Worm (Caenorhabditis elegans): Measurements from ENCODE around the gene paa-1.

paa-1 gene

DNA sequence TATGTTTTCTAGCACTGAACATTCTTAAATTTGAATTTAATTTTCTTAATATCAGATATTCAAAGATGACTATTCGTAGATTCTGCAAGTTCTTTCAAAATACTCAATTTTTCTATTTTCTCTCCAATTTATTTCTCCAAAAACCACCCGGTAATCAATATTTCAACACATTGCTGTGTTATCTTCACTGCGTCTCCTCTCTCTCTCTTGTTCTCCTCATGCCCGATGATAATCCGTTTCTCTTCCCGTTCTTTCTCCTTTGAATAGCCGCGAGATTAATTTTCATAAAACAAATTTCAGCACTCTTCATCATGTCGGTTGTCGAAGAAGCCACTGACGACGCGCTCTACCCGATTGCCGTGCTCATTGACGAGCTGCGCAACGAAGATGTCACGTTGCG lies at the start of gene paa-1:
paa-1 (plus strand) TSS at position 301 of the 400 bp plus-strand sequence.
- no peak for TF ChIP-seq nhr-237 (tag; optimal IDR thresholded peaks at IDR 0.05)
- no peak for TF ChIP-seq peb-1 (tag; optimal IDR thresholded peaks at IDR 0.05)
- no peak for TF ChIP-seq mab-5 (tag; optimal IDR thresholded peaks at IDR 0.05)
- no peak for TF ChIP-seq egl-27 (tag; optimal IDR thresholded peaks at IDR 0.05)
- TF ChIP-seq nhr-12 (tag; optimal IDR thresholded peaks at IDR 0.05), result no peak
- TF ChIP-seq nhr-77 (tag; optimal IDR thresholded peaks at IDR 0.05), result no peak

DNA sequence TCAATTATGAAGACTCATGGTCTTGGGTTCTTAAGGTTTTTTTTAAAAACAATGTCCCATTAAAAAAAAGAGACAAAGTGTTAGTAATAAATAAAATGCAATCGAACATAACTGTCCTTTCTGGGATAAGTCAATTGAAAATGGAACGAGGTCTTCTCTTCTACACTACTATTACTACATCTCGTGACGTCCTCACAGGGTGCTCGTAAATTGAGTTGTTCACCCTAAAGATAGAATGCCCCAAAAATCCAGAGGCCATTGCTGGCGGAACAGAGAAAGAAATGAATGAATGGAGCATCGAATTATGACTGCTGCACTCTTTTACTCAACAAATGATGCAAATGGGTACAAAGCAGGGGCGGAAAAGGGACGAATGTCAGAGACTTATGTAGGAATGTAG lies 48.1 kb upstream of the paa-1 start:
- TF ChIP-seq dmd-4 (tag; optimal IDR thresholded peaks at IDR 0.05) (no peak), lin-11 (tag; optimal IDR thresholded peaks at IDR 0.05) (no peak)

DNA sequence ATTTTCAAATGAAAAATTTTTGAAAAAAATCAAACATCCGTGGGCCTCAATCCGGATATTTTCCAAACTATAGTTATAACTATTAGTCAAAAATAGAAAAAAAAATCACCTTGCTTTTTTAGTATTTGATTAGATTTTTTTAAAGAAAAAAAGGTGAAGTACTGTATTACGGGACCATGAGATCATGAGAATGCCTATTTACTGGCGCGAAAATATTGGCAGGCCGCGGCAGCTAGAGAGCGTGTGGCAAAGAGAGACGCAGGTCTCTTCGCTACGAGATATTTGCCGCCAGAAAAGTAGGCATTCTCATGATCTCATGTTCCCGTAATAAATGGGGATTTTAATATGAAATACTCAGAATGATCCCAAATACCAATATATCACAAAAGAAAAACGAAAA lies 45.5 kb upstream of the paa-1 start:
- TF ChIP-seq skn-1 (tag; optimal IDR thresholded peaks at IDR 0.05) (no peak), zag-1 (tag; optimal IDR thresholded peaks at IDR 0.05) (no peak), ama-1 (optimal IDR thresholded peaks at IDR 0.05) (no peak), nhr-237 (tag; optimal IDR thresholded peaks at IDR 0.05) (no peak), alr-1 (tag; optimal IDR thresholded peaks at IDR 0.05) (no peak), aly-2 (tag; optimal IDR thresholded peaks at IDR 0.05) (no peak), ztf-1 (GFP tag; conservative IDR thresholded peaks at IDR 0.05) (no peak), unc-62 (GFP tag; optimal IDR thresholded peaks at IDR 0.05) (no peak), lin-11 (tag; optimal IDR thresholded peaks at IDR 0.05) (no peak), sma-9 (GFP tag; optimal IDR thresholded peaks at IDR 0.05) (no peak), sma-9 (tag; optimal IDR thresholded peaks at IDR 0.05) (no peak), lin-13 (GFP tag; optimal IDR thresholded peaks at IDR 0.05) (no peak), lin-39 (tag; optimal IDR thresholded peaks at IDR 0.05) (no peak), mdl-1 (tag; optimal IDR thresholded peaks at IDR 0.05) (no peak), lsy-2 (tag; optimal IDR thresholded peaks at IDR 0.05) (no peak)

DNA sequence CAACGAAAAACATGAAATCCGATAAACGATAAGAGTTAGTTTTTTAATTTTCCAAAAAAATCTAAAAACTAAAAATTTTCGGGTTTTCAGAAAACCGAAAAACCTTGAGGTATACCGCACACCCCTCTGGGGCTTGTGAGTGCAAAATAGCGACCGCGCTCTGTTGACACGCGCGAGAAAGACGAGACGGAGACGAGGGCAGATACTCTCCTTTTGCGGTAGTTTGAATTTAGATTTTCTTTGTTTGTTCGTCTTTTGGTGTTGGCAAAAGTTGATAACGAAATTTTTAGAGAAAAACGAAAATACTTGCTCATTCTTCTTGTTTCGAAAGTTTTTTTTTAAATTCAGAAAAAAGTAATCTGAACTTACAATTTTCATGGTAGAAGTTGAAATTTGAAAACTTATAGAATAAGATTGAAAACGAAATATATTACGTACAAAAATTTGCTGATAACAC lies 44.9 kb upstream of the paa-1 start, which contains the start of the genes W03A5.2 and Y32H12A.8:
W03A5.2 (plus strand) TSS at position 407 of the 457 bp plus-strand sequence.
Y32H12A.8 (minus strand) TSS at position 410 of the 457 bp plus-strand sequence.
- TF ChIP-seq zag-1 (tag; optimal IDR thresholded peaks at IDR 0.05) (no peak), ztf-1 (GFP tag; conservative IDR thresholded peaks at IDR 0.05) (no peak), crh-2 (tag; optimal IDR thresholded peaks at IDR 0.05) (peak; percentile 26), elt-3 (tag; optimal IDR thresholded peaks at IDR 0.05) (no peak), nhr-12 (tag; optimal IDR thresholded peaks at IDR 0.05) (no peak), elt-1 (tag; optimal IDR thresholded peaks at IDR 0.05) (no peak), lsy-2 (tag; optimal IDR thresholded peaks at IDR 0.05) (peak in 1 of 2 experiments; percentile 71), nhr-129 (tag; optimal IDR thresholded peaks at IDR 0.05) (peak; percentile 43), nhr-21 (tag; optimal IDR thresholded peaks at IDR 0.05) (no peak), C34F6.9 (tag; optimal IDR thresholded peaks at IDR 0.05) (peak; percentile 16), lin-11 (tag; optimal IDR thresholded peaks at IDR 0.05) (peak; percentile 10), snpc-4 (tag; optimal IDR thresholded peaks at IDR 0.05) (no peak), ceh-16 (tag; optimal IDR thresholded peaks at IDR 0.05) (no peak), aly-2 (tag; optimal IDR thresholded peaks at IDR 0.05) (no peak), peb-1 (tag; optimal IDR thresholded peaks at IDR 0.05) (no peak), nhr-237 (tag; optimal IDR thresholded peaks at IDR 0.05) (no peak), ZK546.5 (tag; optimal IDR thresholded peaks at IDR 0.05) (no peak), R02D3.7 (tag; optimal IDR thresholded peaks at IDR 0.05) (no peak), sma-3 (GFP tag; optimal IDR thresholded peaks at IDR 0.05) (no peak), gmeb-1 (tag; optimal IDR thresholded peaks at IDR 0.05) (peak; percentile 80), unc-55 (GFP tag; optimal IDR thresholded peaks at IDR 0.05) (peak; percentile 76), sem-4 (tag; optimal IDR thresholded peaks at IDR 0.05) (no peak), fos-1 (tag; optimal IDR thresholded peaks at IDR 0.05) (no peak), nhr-6 (tag; optimal IDR thresholded peaks at IDR 0.05) (no peak)

DNA sequence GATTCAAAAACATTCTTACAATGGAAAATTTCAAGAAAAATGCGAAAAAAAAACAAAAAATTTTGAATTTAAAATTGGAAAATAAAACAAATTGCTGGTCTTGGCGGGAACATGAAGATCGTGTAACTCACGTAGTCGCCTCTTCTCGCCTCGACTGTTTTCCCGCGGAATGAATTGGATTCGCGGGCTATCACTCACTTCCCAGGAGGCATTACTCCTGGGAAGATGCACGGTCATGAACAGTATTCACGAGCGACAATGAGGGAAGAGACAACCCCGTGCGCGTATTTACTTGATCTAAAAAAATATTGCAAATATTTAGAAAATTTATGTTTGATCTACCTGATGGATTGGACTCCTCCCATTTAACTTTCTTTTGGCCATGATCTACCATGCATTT lies 44.2 kb upstream of the paa-1 start:
- TF ChIP-seq nhr-6 (tag; optimal IDR thresholded peaks at IDR 0.05), result no peak
- no peak for TF ChIP-seq gmeb-1 (tag; optimal IDR thresholded peaks at IDR 0.05)
- TF ChIP-seq ama-1 (optimal IDR thresholded peaks at IDR 0.05), result no peak
- no peak for TF ChIP-seq nhr-25 (tag; optimal IDR thresholded peaks at IDR 0.05)
- no peak for TF ChIP-seq ceh-16 (tag; optimal IDR thresholded peaks at IDR 0.05)

All from whole organism, L2 larva.